Worm (Caenorhabditis elegans) whole organism, early embryonic: ENCODE results near the gene srh-1.

Experiments
- B0310.2 ChIP-seq: sonication (generic microtip); optimal IDR thresholded peaks from 2 replicates; lab custom pipeline; 2016; ENCODE audit warnings: mild to moderate bottlenecking, missing genetic modification characterization, missing compliant biosample characterization
- F13C5.2 ChIP-seq: sonication (generic microtip); optimal IDR thresholded peaks from 2 replicates; lab custom pipeline; 2017; ENCODE audit warnings: mild to moderate bottlenecking, missing genetic modification characterization, inconsistent platforms, missing compliant biosample characterization
- aly-1 ChIP-seq: sonication (generic microtip); optimal IDR thresholded peaks from 2 replicates; lab custom pipeline; 2016; ENCODE audit warnings: missing genetic modification characterization, missing compliant biosample characterization
- ama-1 ChIP-seq: fragments of 150-350 bp; optimal IDR thresholded peaks from 2 replicates; lab custom pipeline; 2014
- ceh-13 ChIP-seq: fragments of 200-800 bp; sonication (Bioruptor generic); optimal IDR thresholded peaks from 2 replicates; lab custom pipeline; 2018; ENCODE audit warnings: mild to moderate bottlenecking, missing genetic modification characterization, missing compliant biosample characterization
- ceh-36 ChIP-seq: sonication (generic microtip); optimal IDR thresholded peaks from 2 replicates; lab custom pipeline; 2016; ENCODE audit warnings: missing genetic modification characterization, inconsistent platforms, missing compliant biosample characterization
- ets-7 ChIP-seq: sonication (generic microtip); optimal IDR thresholded peaks from 2 replicates; lab custom pipeline; 2016; ENCODE audit warnings: missing genotype, missing genetic modification characterization, missing compliant biosample characterization
- flt-1 ChIP-seq: fragments of 200-800 bp; sonication (Bioruptor generic); IDR thresholded peaks from 2 replicates; pipeline ENCODE4 v1.3.6; 2022; ENCODE audit warnings: missing genetic modification characterization, missing compliant biosample characterization
- hmbx-1 ChIP-seq: sonication (generic microtip); optimal IDR thresholded peaks from 2 replicates; lab custom pipeline; 2016; ENCODE audit warnings: mild to moderate bottlenecking, missing genetic modification characterization, missing compliant biosample characterization
- hmg-4 ChIP-seq: fragments of 200-800 bp; sonication (Bioruptor generic); optimal IDR thresholded peaks from 2 replicates; lab custom pipeline; 2018; ENCODE audit warnings: mild to moderate bottlenecking, missing genetic modification characterization, missing compliant biosample characterization
- hnd-1 ChIP-seq: sonication (generic microtip); optimal IDR thresholded peaks from 2 replicates; lab custom pipeline; 2016; ENCODE audit warnings: missing genetic modification characterization, missing compliant biosample characterization
- pes-1 ChIP-seq: fragments of 200-800 bp; sonication (Bioruptor generic); IDR thresholded peaks from 2 replicates; pipeline ENCODE4 v1.3.6; 2022; ENCODE audit warnings: missing genetic modification reagents, missing genetic modification characterization, missing compliant biosample characterization
- scrt-1 ChIP-seq: fragments of 200-800 bp; sonication (Bioruptor generic); IDR thresholded peaks from 2 replicates; pipeline ENCODE4 v1.3.6; 2022; ENCODE audit warnings: missing genetic modification characterization, missing compliant biosample characterization
- sea-1 ChIP-seq: fragments of 200-800 bp; sonication (Bioruptor generic); conservative IDR thresholded peaks from 2 replicates; pipeline ENCODE4 v1.3.6; 2022; ENCODE audit warnings: missing genetic modification characterization, missing compliant biosample characterization
- tbx-11 ChIP-seq: fragments of 200-800 bp; sonication (Bioruptor generic); IDR thresholded peaks from 2 replicates; pipeline ENCODE4 v1.3.6; 2022; ENCODE audit warnings: missing genetic modification characterization, missing compliant biosample characterization
- tbx-37 ChIP-seq: fragments of 200-800 bp; sonication (Bioruptor generic); conservative IDR thresholded peaks from 2 replicates; pipeline ENCODE4 v1.3.6; 2022; ENCODE audit warnings: missing genetic modification reagents, missing genetic modification characterization, missing compliant biosample characterization
- tra-4 ChIP-seq: sonication (generic microtip); optimal IDR thresholded peaks from 2 replicates; lab custom pipeline; 2017; ENCODE audit warnings: missing genetic modification characterization, missing compliant biosample characterization

The srh-1 gene

ce11 chrV:11485558-11485957 lies at the start of gene srh-1:
Gene srh-1, plus strand, starts transcription at chrV:11485858.
- no peak for TF ChIP-seq ceh-36 (tag; lab: Kevin White, UChicago)
- TF ChIP-seq pes-1 (GFP tag; lab: Robert Waterston, UW) = no peak
- no peak for TF ChIP-seq hmbx-1 (tag; lab: Kevin White, UChicago)
- TF ChIP-seq hnd-1 (tag; lab: Kevin White, UChicago) = no peak
- no peak for TF ChIP-seq scrt-1
- TF ChIP-seq hmg-4 = no peak
- TF ChIP-seq sea-1 = no peak
- TF ChIP-seq ets-7 (tag; lab: Kevin White, UChicago) = no peak

DNA sequence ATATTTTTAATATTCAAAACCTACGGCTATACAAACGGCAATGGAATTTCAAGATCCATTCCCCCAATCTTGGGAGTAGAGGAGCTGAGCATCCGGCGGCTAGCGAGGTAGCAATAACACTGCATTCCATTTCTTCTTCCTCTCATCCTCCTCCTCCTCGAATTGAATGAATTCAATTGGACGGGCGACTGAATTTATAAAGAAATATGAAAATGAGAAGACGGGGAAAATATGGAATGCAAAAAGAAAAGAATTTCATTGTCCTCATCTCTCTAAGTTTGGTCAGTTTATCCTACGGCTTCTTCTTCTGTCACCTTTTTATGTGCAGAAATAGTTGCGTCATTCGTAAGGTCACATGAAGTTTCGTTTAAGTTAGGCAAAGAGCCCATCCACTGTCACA lies 49.3 kb upstream of the srh-1 start:
- no peak for TF ChIP-seq ets-7 (tag; lab: Kevin White, UChicago)
- TF ChIP-seq ceh-13 = no peak

DNA sequence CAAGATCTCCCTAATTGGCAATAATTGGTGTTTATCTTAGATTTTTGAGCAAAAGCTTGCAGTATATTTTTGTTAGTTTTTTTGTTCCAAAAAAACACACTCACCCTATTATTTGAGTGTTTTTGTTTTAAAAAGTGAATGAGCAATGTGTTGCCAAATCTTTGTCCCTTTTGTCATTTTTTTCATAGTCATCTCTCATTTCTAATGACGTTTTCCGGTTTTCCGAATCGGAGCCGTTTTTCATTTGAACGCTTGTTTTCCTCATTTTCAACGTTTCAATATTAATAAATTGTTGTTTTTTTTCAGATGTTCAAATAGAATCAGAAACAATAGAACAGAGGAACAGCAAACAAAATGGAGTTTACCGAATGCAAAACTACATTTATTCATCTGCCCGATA lies 47.2 kb upstream of the srh-1 start, which contains the start of gene dmsr-1:
Gene dmsr-1 (plus strand): TSS at position 301 of the 400 bp plus-strand sequence.
- TF ChIP-seq tbx-37 = no peak
- no peak for TF ChIP-seq ceh-36 (tag; lab: Kevin White, UChicago)
- TF ChIP-seq pes-1 (GFP tag; lab: Robert Waterston, UW) = no peak
- TF ChIP-seq ets-7 (tag; lab: Kevin White, UChicago) = no peak
- no peak for TF ChIP-seq hmbx-1 (tag; lab: Kevin White, UChicago)
- no peak for TF ChIP-seq hnd-1 (tag; lab: Kevin White, UChicago)
- TF ChIP-seq ama-1 (lab: Kevin White, UChicago) = no peak
- no peak for TF ChIP-seq ceh-13

ce11 chrV:11439202-11439601 lies 46.5 kb upstream of the srh-1 start:
- TF ChIP-seq hmbx-1 (tag; lab: Kevin White, UChicago) = no peak
- no peak for TF ChIP-seq ceh-36 (tag; lab: Kevin White, UChicago)
- no peak for TF ChIP-seq flt-1 (GFP tag; lab: Robert Waterston, UW)
- TF ChIP-seq ceh-13 = no peak
- no peak for TF ChIP-seq F13C5.2
- TF ChIP-seq pes-1 (GFP tag; lab: Robert Waterston, UW) = no peak
- no peak for TF ChIP-seq ets-7 (tag; lab: Kevin White, UChicago)
- no peak for TF ChIP-seq ama-1 (lab: Kevin White, UChicago)
- TF ChIP-seq sea-1 = no peak
- no peak for TF ChIP-seq tbx-37
- no peak for TF ChIP-seq tra-4
- no peak for TF ChIP-seq tbx-11
- no peak for TF ChIP-seq hnd-1 (tag; lab: Kevin White, UChicago)
- no peak for TF ChIP-seq scrt-1
- no peak for TF ChIP-seq B0310.2 (tag; lab: Kevin White, UChicago)

- TF ChIP-seq pes-1 (GFP tag; lab: Robert Waterston, UW) (no peak), flt-1 (GFP tag; lab: Robert Waterston, UW) (no peak), ets-7 (tag; lab: Kevin White, UChicago) (no peak), hmg-4 (no peak), F13C5.2 (no peak), ceh-36 (tag; lab: Kevin White, UChicago) (no peak), hnd-1 (tag; lab: Kevin White, UChicago) (no peak), tra-4 (no peak), aly-1 (tag; lab: Kevin White, UChicago) (no peak), tbx-11 (no peak), tbx-37 (no peak), ceh-13 (no peak), sea-1 (no peak), B0310.2 (tag; lab: Kevin White, UChicago) (no peak), hmbx-1 (tag; lab: Kevin White, UChicago) (no peak), scrt-1 (no peak), ama-1 (lab: Kevin White, UChicago) (no peak)
These were observed 42.2 kb upstream of the srh-1 start, which contains the start of gene F57B7.2 for ce11 chrV:11443503-11443902. Gene F57B7.2, minus strand, starts transcription at chrV:11443603.

DNA sequence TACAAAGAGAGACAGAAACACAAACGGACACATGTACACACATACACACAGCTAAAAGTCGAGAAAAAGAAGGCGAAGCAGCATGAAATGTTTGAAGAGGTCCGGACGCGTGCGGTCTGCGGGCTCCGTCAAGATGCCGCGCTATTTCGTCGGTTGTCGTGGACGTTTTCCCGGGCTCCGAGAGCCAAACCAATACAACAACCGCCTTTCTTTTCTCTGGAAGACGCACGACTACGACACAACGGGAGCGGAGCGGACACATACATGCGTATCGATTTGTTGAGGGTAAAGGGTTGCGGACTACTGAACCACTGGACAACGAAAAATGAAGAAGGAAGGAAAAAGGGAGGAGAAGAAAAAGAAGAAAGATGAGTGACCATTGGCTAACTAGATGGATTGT lies 40.3 kb upstream of the srh-1 start:
- TF ChIP-seq tbx-11 (no peak), pes-1 (GFP tag; lab: Robert Waterston, UW) (no peak), hmg-4 (peak; percentile 25), F13C5.2 (no peak), tbx-37 (no peak)

ce11 chrV:11446297-11446696 lies 39.4 kb upstream of the srh-1 start, which contains the start of gene mig-17:
Gene mig-17, plus strand, starts transcription at chrV:11446685.
- TF ChIP-seq tbx-37 (no peak), hmbx-1 (tag; lab: Kevin White, UChicago) (no peak), aly-1 (tag; lab: Kevin White, UChicago) (no peak), ama-1 (lab: Kevin White, UChicago) (no peak), ets-7 (tag; lab: Kevin White, UChicago) (no peak), scrt-1 (no peak), hmg-4 (no peak), sea-1 (no peak), hnd-1 (tag; lab: Kevin White, UChicago) (no peak), ceh-13 (no peak), F13C5.2 (no peak), tbx-11 (no peak), flt-1 (GFP tag; lab: Robert Waterston, UW) (no peak), tra-4 (no peak), B0310.2 (tag; lab: Kevin White, UChicago) (no peak), pes-1 (GFP tag; lab: Robert Waterston, UW) (no peak), ceh-36 (tag; lab: Kevin White, UChicago) (no peak)

- TF ChIP-seq ama-1 (lab: Kevin White, UChicago) (no peak), B0310.2 (tag; lab: Kevin White, UChicago) (no peak), hmg-4 (no peak), ceh-13 (no peak), hmbx-1 (tag; lab: Kevin White, UChicago) (no peak), pes-1 (GFP tag; lab: Robert Waterston, UW) (no peak), tra-4 (no peak), ceh-36 (tag; lab: Kevin White, UChicago) (no peak), flt-1 (GFP tag; lab: Robert Waterston, UW) (no peak)
These were observed 36.3 kb upstream of the srh-1 start for ce11 chrV:11449404-11449803.
